Fruit fly (Drosophila melanogaster) whole organism, embryonic: ENCODE results near the gene CG14269.

Experiments
- Adf1 ChIP-seq: fragments of 200-800 bp; sonication (Bioruptor generic); IDR thresholded peaks from 2 replicates; pipeline ENCODE4 v1.3.6; 2022; ENCODE audit warnings: missing biosample characterization, missing genetic modification characterization
- CG11398 ChIP-seq: fragments of 200-800 bp; sonication (Bioruptor generic); optimal IDR thresholded peaks from 2 replicates; lab custom pipeline; 2016; ENCODE audit warnings: missing biosample characterization, missing genetic modification characterization
- CG11456 ChIP-seq: fragments of 200-800 bp; sonication (Bioruptor generic); IDR thresholded peaks from 3 replicates; pipeline ENCODE4 v1.3.6; 2022; ENCODE audit warnings: missing biosample characterization, missing genetic modification characterization
- CG11504 ChIP-seq: fragments of 200-800 bp; sonication (Bioruptor generic); optimal IDR thresholded peaks from 3 replicates; lab custom pipeline; 2019; ENCODE audit warnings: missing biosample characterization, mild to moderate bottlenecking, missing genetic modification characterization, moderate library complexity
- CG12299 ChIP-seq: fragments of 200-800 bp; sonication (Bioruptor generic); optimal IDR thresholded peaks from 2 replicates; lab custom pipeline; 2018; ENCODE audit warnings: missing biosample characterization, mild to moderate bottlenecking, missing genetic modification characterization
- CG14667 ChIP-seq: fragments of 200-800 bp; sonication (Bioruptor generic); IDR thresholded peaks from 2 replicates; pipeline ENCODE4 v1.3.6; 2022; ENCODE audit warnings: missing biosample characterization, missing genetic modification characterization
- CG15269 ChIP-seq: fragments of 200-800 bp; sonication (Bioruptor generic); optimal IDR thresholded peaks from 2 replicates; lab custom pipeline; 2018; ENCODE audit warnings: missing biosample characterization, mild to moderate bottlenecking, missing genetic modification characterization, moderate library complexity
- CG1602 ChIP-seq: fragments of 200-800 bp; sonication (Bioruptor generic); optimal IDR thresholded peaks from 3 replicates; lab custom pipeline; 2016; ENCODE audit warnings: missing biosample characterization, missing genetic modification characterization
- CG16815 ChIP-seq: fragments of 200-800 bp; sonication (Bioruptor generic); optimal IDR thresholded peaks from 3 replicates; lab custom pipeline; 2017; ENCODE audit warnings: missing biosample characterization, mild to moderate bottlenecking, missing genetic modification characterization
- CG17328 ChIP-seq: fragments of 200-800 bp; sonication (Bioruptor generic); IDR thresholded peaks from 2 replicates; pipeline ENCODE4 v1.3.6; 2022; ENCODE audit warnings: missing biosample characterization, missing genetic modification characterization
- CG1792 ChIP-seq: fragments of 200-800 bp; sonication (Bioruptor generic); optimal IDR thresholded peaks from 2 replicates; lab custom pipeline; 2016; ENCODE audit warnings: missing biosample characterization, missing genetic modification characterization
- CG18262 ChIP-seq: fragments of 200-800 bp; optimal IDR thresholded peaks from 3 replicates; lab custom pipeline; 2019; ENCODE audit warnings: missing biosample characterization, mild to moderate bottlenecking, missing genetic modification characterization, moderate library complexity
- CG2116 ChIP-seq: fragments of 200-800 bp; sonication (Bioruptor generic); optimal IDR thresholded peaks from 3 replicates; lab custom pipeline; 2018; ENCODE audit warnings: missing biosample characterization, mild to moderate bottlenecking, missing genetic modification characterization
- CG30403 ChIP-seq: fragments of 200-800 bp; sonication (Bioruptor generic); optimal IDR thresholded peaks from 3 replicates; lab custom pipeline; 2016; ENCODE audit warnings: missing biosample characterization, missing genetic modification characterization
- CG34224 ChIP-seq: fragments of 200-800 bp; sonication (Bioruptor generic); IDR thresholded peaks from 3 replicates; pipeline ENCODE4 v1.3.6; 2022; ENCODE audit warnings: missing biosample characterization, missing genetic modification characterization; ENCODE audit not compliant: partially characterized antibody
- CG4360 ChIP-seq: fragments of 200-800 bp; sonication (Bioruptor generic); IDR thresholded peaks from 2 replicates; pipeline ENCODE4 v1.3.6; 2022; ENCODE audit warnings: missing biosample characterization, missing genetic modification characterization
- CG4404 ChIP-seq: fragments of 200-800 bp; sonication (Bioruptor generic); IDR thresholded peaks from 2 replicates; pipeline ENCODE4 v1.3.6; 2022; ENCODE audit warnings: missing biosample characterization, missing genetic modification characterization
- CG4854 ChIP-seq: fragments of 200-800 bp; sonication (Bioruptor generic); optimal IDR thresholded peaks from 2 replicates; lab custom pipeline; 2016; ENCODE audit warnings: missing biosample characterization, missing genetic modification characterization, inconsistent platforms
- CG6272 ChIP-seq: fragments of 200-800 bp; sonication (Bioruptor generic); IDR thresholded peaks from 2 replicates; pipeline ENCODE4 v1.3.6; 2022; ENCODE audit warnings: missing biosample characterization, missing genetic modification characterization
- CG6854 ChIP-seq: fragments of 200-800 bp; sonication (Bioruptor generic); optimal IDR thresholded peaks from 3 replicates; lab custom pipeline; 2017; ENCODE audit warnings: missing biosample characterization, mild to moderate bottlenecking, missing genetic modification characterization
- CG7987 ChIP-seq: fragments of 200-800 bp; sonication (Bioruptor generic); optimal IDR thresholded peaks from 2 replicates; lab custom pipeline; 2018; ENCODE audit warnings: missing biosample characterization, mild to moderate bottlenecking, missing genetic modification characterization, moderate library complexity
- CG8089 ChIP-seq: fragments of 200-800 bp; sonication (Bioruptor generic); optimal IDR thresholded peaks from 3 replicates; lab custom pipeline; 2016; ENCODE audit warnings: missing biosample characterization, missing genetic modification characterization
- CG9876 ChIP-seq: fragments of 200-800 bp; sonication (Bioruptor generic); optimal IDR thresholded peaks from 2 replicates; lab custom pipeline; 2016; ENCODE audit warnings: missing biosample characterization, missing genetic modification characterization
- CHES-1-like ChIP-seq: fragments of 200-800 bp; sonication (Bioruptor generic); optimal IDR thresholded peaks from 2 replicates; lab custom pipeline; 2016; ENCODE audit warnings: missing biosample characterization, missing genetic modification characterization
- Fer3 ChIP-seq: fragments of 200-800 bp; sonication (Bioruptor generic); optimal IDR thresholded peaks from 2 replicates; lab custom pipeline; 2018; ENCODE audit warnings: missing biosample characterization, mild to moderate bottlenecking, missing genetic modification characterization, moderate library complexity
- Gug ChIP-seq: fragments of 200-800 bp; sonication (Bioruptor generic); IDR thresholded peaks from 4 replicates; pipeline ENCODE4 v1.3.6; 2022; ENCODE audit warnings: missing biosample characterization, missing genetic modification characterization
- Hr39 ChIP-seq: fragments of >200 bp; optimal IDR thresholded peaks from 2 replicates; lab custom pipeline; 2017
- Kr ChIP-seq: fragments of 200-800 bp; sonication (Bioruptor generic); optimal IDR thresholded peaks from 2 replicates; lab custom pipeline; 2017; ENCODE audit warnings: missing biosample characterization, mild to moderate bottlenecking, missing genetic modification characterization
- NC2α ChIP-seq: fragments of 200-800 bp; sonication (Bioruptor generic); optimal IDR thresholded peaks from 2 replicates; lab custom pipeline; 2016; ENCODE audit warnings: missing biosample characterization, missing genetic modification characterization
- NfI ChIP-seq: fragments of 200-800 bp; sonication (Bioruptor generic); optimal IDR thresholded peaks from 3 replicates; lab custom pipeline; 2018; ENCODE audit warnings: missing biosample characterization, mild to moderate bottlenecking, missing genetic modification characterization, moderate library complexity
- PHDP ChIP-seq: fragments of 200-800 bp; sonication (Bioruptor generic); optimal IDR thresholded peaks from 3 replicates; lab custom pipeline; 2018; ENCODE audit warnings: missing biosample characterization, mild to moderate bottlenecking, missing genetic modification characterization, moderate library complexity
- Poxn ChIP-seq: fragments of 200-800 bp; sonication (Bioruptor generic); IDR thresholded peaks from 2 replicates; pipeline ENCODE4 v1.3.6; 2022; ENCODE audit warnings: missing biosample characterization, missing genetic modification characterization
- Usf ChIP-seq: fragments of 200-800 bp; sonication (Bioruptor generic); optimal IDR thresholded peaks from 2 replicates; lab custom pipeline; 2017; ENCODE audit warnings: missing genotype, missing biosample characterization, missing genetic modification characterization
- amos ChIP-seq: fragments of 200-800 bp; sonication (Bioruptor generic); IDR thresholded peaks from 2 replicates; pipeline ENCODE4 v1.3.6; 2022; ENCODE audit warnings: missing biosample characterization, missing genetic modification characterization; ENCODE audit not compliant: partially characterized antibody
- bbx ChIP-seq: fragments of 200-800 bp; sonication (Bioruptor generic); IDR thresholded peaks from 2 replicates; pipeline ENCODE4 v1.3.6; 2022; ENCODE audit warnings: missing biosample characterization, missing genetic modification characterization; ENCODE audit not compliant: partially characterized antibody
- cg ChIP-seq: fragments of 200-800 bp; sonication (Bioruptor generic); optimal IDR thresholded peaks from 3 replicates; lab custom pipeline; 2019; ENCODE audit warnings: missing biosample characterization, mild to moderate bottlenecking, missing genetic modification characterization, moderate library complexity
- chif ChIP-seq, 2 experiments: fragments of 200-800 bp; sonication (Bioruptor generic); optimal IDR thresholded peaks; 3 replicates each; lab custom pipeline; 2016; ENCODE audit warnings: missing biosample characterization in 2 of 2, missing genetic modification characterization in 2 of 2
- da ChIP-seq: fragments of 200-800 bp; sonication (Bioruptor generic); optimal IDR thresholded peaks from 2 replicates; lab custom pipeline; 2016; ENCODE audit warnings: missing biosample characterization, missing genetic modification characterization
- dmrt99B ChIP-seq: fragments of 200-800 bp; sonication (Bioruptor generic); optimal IDR thresholded peaks from 2 replicates; lab custom pipeline; 2018; ENCODE audit warnings: missing biosample characterization, mild to moderate bottlenecking, missing genetic modification characterization, moderate library complexity
- eyg ChIP-seq: fragments of 200-800 bp; sonication (Bioruptor generic); optimal IDR thresholded peaks from 3 replicates; lab custom pipeline; 2016; ENCODE audit warnings: missing biosample characterization, missing genetic modification characterization
- fru ChIP-seq: fragments of >200 bp; optimal IDR thresholded peaks from 2 replicates; lab custom pipeline; 2017
- ftz-f1 ChIP-seq: fragments of 200-800 bp; sonication (Bioruptor generic); optimal IDR thresholded peaks from 2 replicates; lab custom pipeline; 2016; ENCODE audit warnings: missing biosample characterization, missing genetic modification characterization
- grau ChIP-seq: fragments of 200-800 bp; optimal IDR thresholded peaks from 3 replicates; lab custom pipeline; 2019; ENCODE audit warnings: missing biosample characterization, mild to moderate bottlenecking, missing genetic modification characterization, moderate library complexity
- h ChIP-seq: fragments of >200 bp; optimal IDR thresholded peaks from 2 replicates; lab custom pipeline; 2017
- luna ChIP-seq: fragments of 200-800 bp; sonication (Bioruptor generic); optimal IDR thresholded peaks from 2 replicates; lab custom pipeline; 2016; ENCODE audit warnings: missing biosample characterization, missing genetic modification characterization
- sima ChIP-seq: fragments of 200-800 bp; sonication (Bioruptor generic); optimal IDR thresholded peaks from 2 replicates; lab custom pipeline; 2016; ENCODE audit warnings: missing biosample characterization, missing genetic modification characterization
- slp2 ChIP-seq: fragments of 200-800 bp; sonication (Bioruptor generic); optimal IDR thresholded peaks from 2 replicates; lab custom pipeline; 2016; ENCODE audit warnings: missing biosample characterization, missing genetic modification characterization
- sob ChIP-seq: fragments of 200-800 bp; sonication (Bioruptor generic); IDR thresholded peaks from 2 replicates; pipeline ENCODE4 v1.3.6; 2022; ENCODE audit warnings: missing biosample characterization, missing genetic modification characterization
- ssp ChIP-seq: fragments of 200-800 bp; sonication (Bioruptor generic); IDR thresholded peaks from 2 replicates; pipeline ENCODE4 v1.3.6; 2022; ENCODE audit warnings: missing biosample characterization, missing genetic modification characterization
- tap ChIP-seq: fragments of 200-800 bp; optimal IDR thresholded peaks from 3 replicates; lab custom pipeline; 2019; ENCODE audit warnings: missing biosample characterization, mild to moderate bottlenecking, missing genetic modification characterization, moderate library complexity
- usp ChIP-seq: fragments of >200 bp; optimal IDR thresholded peaks from 2 replicates; lab custom pipeline; 2017; ENCODE audit warnings: missing biosample characterization, missing genetic modification characterization
- vvl ChIP-seq: fragments of 200-800 bp; sonication (Bioruptor generic); IDR thresholded peaks from 2 replicates; pipeline ENCODE4 v1.3.6; 2022; ENCODE audit warnings: missing biosample characterization, missing genetic modification characterization
- wor ChIP-seq: fragments of 200-800 bp; sonication (Bioruptor generic); IDR thresholded peaks from 2 replicates; pipeline ENCODE4 v1.3.6; 2022; ENCODE audit warnings: missing biosample characterization, missing genetic modification characterization

Gene CG14269

DNA sequence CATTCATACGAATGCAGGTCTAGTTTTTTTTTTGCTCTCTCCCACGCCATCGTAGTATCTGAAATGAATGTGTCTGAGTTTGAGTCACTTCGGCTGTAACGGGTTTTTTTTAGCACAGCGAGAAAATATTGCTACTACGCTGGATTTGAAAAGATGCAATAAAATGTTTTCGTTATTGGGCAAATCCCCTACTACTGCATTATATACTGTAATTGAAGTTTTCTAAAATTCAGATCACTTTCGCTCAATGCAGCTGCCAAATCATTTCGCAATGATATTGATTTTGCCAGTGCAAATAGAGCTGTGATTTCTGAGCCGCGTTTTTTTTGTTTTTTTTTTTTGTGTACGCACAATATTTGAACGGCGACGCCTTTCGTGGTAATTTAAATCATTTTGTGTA, 2.7 kb downstream of the CG14269 start (continued):
- no peak for TF ChIP-seq CG1792 (GFP tag; lab: Kevin White, UChicago)
- no peak for TF ChIP-seq CG1602 (GFP tag; lab: Kevin White, UChicago)
- TF ChIP-seq sima (GFP tag; lab: Kevin White, UChicago) = no peak
- no peak; the same call in 1 of the 2 replicates for TF ChIP-seq sob
- peak; percentile 59 for TF ChIP-seq CG11504
- TF ChIP-seq chif (GFP tag; optimal IDR thresholded peaks at IDR 0.05; lab: Kevin White, UChicago) = peak; percentile 20 to 53
- TF ChIP-seq CG9876 (GFP tag; lab: Kevin White, UChicago) = peak; percentile 30
- no peak for TF ChIP-seq bbx
- TF ChIP-seq CG4404 (GFP tag; lab: Robert Waterston, UW) = no peak
- no peak for TF ChIP-seq NC2α (GFP tag; lab: Kevin White, UChicago)
- TF ChIP-seq CG16815 (GFP tag; lab: Kevin White, UChicago) = no peak
- no peak for TF ChIP-seq CG6854
- TF ChIP-seq Poxn (GFP tag; lab: Robert Waterston, UW) = no peak
- TF ChIP-seq Usf (GFP tag; lab: Kevin White, UChicago) = no peak
- no peak for TF ChIP-seq ftz-f1 (GFP tag; lab: Kevin White, UChicago)
- no peak for TF ChIP-seq Adf1 (GFP tag; lab: Robert Waterston, UW)
- TF ChIP-seq Kr (GFP tag; lab: Kevin White, UChicago) = no peak
- TF ChIP-seq usp (GFP tag; lab: Kevin White, UChicago) = no peak
- no peak for TF ChIP-seq CG11398 (GFP tag; lab: Kevin White, UChicago)
- TF ChIP-seq h (lab: Kevin White, UChicago) = no peak
- no peak for TF ChIP-seq CG7987 (GFP tag; lab: Kevin White, UChicago)
- no peak for TF ChIP-seq CG12299 (tag; lab: Kevin White, UChicago)
- TF ChIP-seq CG17328 (GFP tag; lab: Robert Waterston, UW) = peak; percentile 52; the same call in 1 of the 2 replicates
- peak; percentile 3 for TF ChIP-seq Fer3
- no peak for TF ChIP-seq cg
- peak; percentile 22 for TF ChIP-seq NfI (GFP tag; lab: Kevin White, UChicago)
- peak; percentile 54; the same call in 1 of the 3 replicates for TF ChIP-seq CG11456 (GFP tag; lab: Robert Waterston, UW)
- peak; percentile 60 for TF ChIP-seq vvl (GFP tag; lab: Robert Waterston, UW)
- TF ChIP-seq grau = peak; percentile 13
- TF ChIP-seq CG18262 = peak; percentile 8
- no peak for TF ChIP-seq CG4854
- peak; percentile 54 for TF ChIP-seq CG15269 (tag; lab: Kevin White, UChicago)
- TF ChIP-seq da (GFP tag; lab: Kevin White, UChicago) = no peak
- no peak for TF ChIP-seq CG14667 (GFP tag; lab: Robert Waterston, UW)
- no peak for TF ChIP-seq Hr39
- TF ChIP-seq CG8089 (GFP tag; lab: Kevin White, UChicago) = peak; percentile 29
- peak; percentile 54; the same call in 2 of the 4 replicates for TF ChIP-seq Gug
- TF ChIP-seq CG34224 (GFP tag; lab: Robert Waterston, UW) = no peak
- TF ChIP-seq CG2116 (GFP tag; lab: Kevin White, UChicago) = no peak
- TF ChIP-seq CG4360 (GFP tag; lab: Robert Waterston, UW) = peak; percentile 7; the same call in 1 of the 2 replicates
- TF ChIP-seq CG6272 = 0 out of 2 replicates have a peak, but pooled peaks have one; percentile 17
- peak; percentile 42 for TF ChIP-seq PHDP (tag; lab: Kevin White, UChicago)
- TF ChIP-seq amos = no peak
- peak; percentile 22 for TF ChIP-seq CG30403 (GFP tag; lab: Kevin White, UChicago)
- TF ChIP-seq slp2 (GFP tag; lab: Kevin White, UChicago) = no peak
- peak; percentile 13 for TF ChIP-seq tap
- peak; percentile 62 for TF ChIP-seq wor (GFP tag; lab: Robert Waterston, UW)
- TF ChIP-seq ssp (GFP tag; lab: Robert Waterston, UW) = peak; percentile 37; the same call in 1 of the 2 replicates
- TF ChIP-seq luna (GFP tag; lab: Kevin White, UChicago) = no peak
- peak; percentile 15 for TF ChIP-seq CHES-1-like
- peak; percentile 70 for TF ChIP-seq dmrt99B
- no peak for TF ChIP-seq fru (lab: Kevin White, UChicago)
- TF ChIP-seq eyg (GFP tag; lab: Kevin White, UChicago) = no peak
